Fruit fly (Drosophila melanogaster) whole organism, pupa: ENCODE data around the gene CG18598.
A peak's percentile ranks its signal among the peaks of the same experiment; 100 is the strongest.

Experiments used
- CG10348 ChIP-seq: fragments of 200-800 bp; sonication (Bioruptor generic); IDR thresholded peaks from 2 replicates; pipeline ENCODE4 v1.3.6; 2022; ENCODE audit warnings: missing biosample characterization, missing genetic modification characterization
- CG12605 ChIP-seq: fragments of 200-800 bp; sonication (Bioruptor generic); IDR thresholded peaks from 2 replicates; pipeline ENCODE4 v1.3.6; 2022; ENCODE audit warnings: missing biosample characterization, missing genetic modification characterization
- CG13204 ChIP-seq: fragments of 200-800 bp; sonication (Bioruptor generic); optimal IDR thresholded peaks from 2 replicates; lab custom pipeline; 2018; ENCODE audit warnings: missing biosample characterization, mild to moderate bottlenecking, missing genetic modification characterization, moderate library complexity
- CG14655 ChIP-seq: fragments of 200-800 bp; sonication (Bioruptor generic); optimal IDR thresholded peaks from 3 replicates; lab custom pipeline; 2017; ENCODE audit warnings: mild to moderate bottlenecking, missing biosample characterization, missing genetic modification reagents, missing genetic modification characterization
- CG15710 ChIP-seq: fragments of 200-800 bp; sonication (Bioruptor generic); optimal IDR thresholded peaks from 2 replicates; lab custom pipeline; 2018; ENCODE audit warnings: missing biosample characterization, mild to moderate bottlenecking, missing genetic modification characterization, moderate library complexity
- CG17806 ChIP-seq: fragments of 200-800 bp; sonication (Bioruptor generic); optimal IDR thresholded peaks from 2 replicates; lab custom pipeline; 2018; ENCODE audit warnings: missing biosample characterization, mild to moderate bottlenecking, missing genetic modification characterization, moderate library complexity
- CG32121 ChIP-seq: fragments of 200-800 bp; sonication (Bioruptor generic); IDR thresholded peaks from 2 replicates; pipeline ENCODE4 v1.3.6; 2022; ENCODE audit warnings: missing biosample characterization, missing genetic modification characterization
- CG34367 ChIP-seq: fragments of 200-800 bp; sonication (Bioruptor generic); optimal IDR thresholded peaks from 2 replicates; lab custom pipeline; 2018; ENCODE audit warnings: missing biosample characterization, mild to moderate bottlenecking, missing genetic modification characterization
- CG4496 ChIP-seq: fragments of 200-800 bp; sonication (Bioruptor generic); IDR thresholded peaks from 3 replicates; pipeline ENCODE4 v1.3.6; 2022; ENCODE audit warnings: missing biosample characterization, missing genetic modification characterization
- CG8159 ChIP-seq: fragments of 200-800 bp; sonication (Bioruptor generic); optimal IDR thresholded peaks from 3 replicates; lab custom pipeline; 2018; ENCODE audit warnings: missing biosample characterization, mild to moderate bottlenecking, missing genetic modification characterization, moderate library complexity
- CG8301 ChIP-seq: fragments of 200-800 bp; sonication (Bioruptor generic); optimal IDR thresholded peaks from 2 replicates; lab custom pipeline; 2018; ENCODE audit warnings: missing biosample characterization, mild to moderate bottlenecking, missing genetic modification characterization
- CG9948 ChIP-seq: fragments of 200-800 bp; sonication (Bioruptor generic); optimal IDR thresholded peaks from 2 replicates; lab custom pipeline; 2018; ENCODE audit warnings: missing biosample characterization, mild to moderate bottlenecking, missing genetic modification characterization, moderate library complexity
- D1 ChIP-seq: fragments of 200-800 bp; sonication (Bioruptor generic); optimal IDR thresholded peaks from 2 replicates; lab custom pipeline; 2018; ENCODE audit warnings: missing biosample characterization, mild to moderate bottlenecking, missing genetic modification characterization, moderate library complexity
- EcR ChIP-seq: fragments of 200-800 bp; sonication (Bioruptor generic); optimal IDR thresholded peaks from 3 replicates; lab custom pipeline; 2019; ENCODE audit warnings: missing biosample characterization, missing genetic modification characterization, mild to moderate bottlenecking, moderate library complexity, missing genetic modification reagents
- Ets98B ChIP-seq: fragments of 200-800 bp; sonication (Bioruptor generic); IDR thresholded peaks from 2 replicates; pipeline ENCODE4 v1.3.6; 2022; ENCODE audit warnings: missing biosample characterization, missing genetic modification characterization
- Pif1A ChIP-seq: fragments of 200-800 bp; sonication (Bioruptor generic); optimal IDR thresholded peaks from 3 replicates; lab custom pipeline; 2016; ENCODE audit warnings: missing biosample characterization, missing genetic modification characterization
- Pif1B ChIP-seq: fragments of 200-800 bp; sonication (Bioruptor generic); optimal IDR thresholded peaks from 3 replicates; lab custom pipeline; 2016; ENCODE audit warnings: missing biosample characterization, missing genetic modification characterization
- Snoo ChIP-seq: fragments of 200-800 bp; sonication (Bioruptor generic); optimal IDR thresholded peaks from 3 replicates; lab custom pipeline; 2017; ENCODE audit warnings: missing biosample characterization, mild to moderate bottlenecking, missing genetic modification characterization, inconsistent platforms
- fd96Ca ChIP-seq: fragments of 200-800 bp; sonication (Bioruptor generic); IDR thresholded peaks from 3 replicates; pipeline ENCODE4 v1.3.6; 2022; ENCODE audit warnings: missing biosample characterization, missing genetic modification characterization
- gl ChIP-seq: fragments of 200-800 bp; sonication (Bioruptor generic); optimal IDR thresholded peaks from 2 replicates; lab custom pipeline; 2018; ENCODE audit warnings: missing biosample characterization, mild to moderate bottlenecking, missing genetic modification characterization
- rn ChIP-seq: fragments of 200-800 bp; sonication (Bioruptor generic); IDR thresholded peaks from 2 replicates; pipeline ENCODE4 v1.3.6; 2022; ENCODE audit warnings: missing biosample characterization, missing genetic modification characterization

CG18598 gene

dm6 chr3R:18296084-18296483 lies 45.2 kb downstream of the CG18598 start:
- TF ChIP-seq CG34367 (tag; lab: Kevin White, UChicago) (no peak), Pif1B (GFP tag; lab: Kevin White, UChicago) (no peak), CG15710 (tag; lab: Kevin White, UChicago) (no peak), CG32121 (GFP tag; lab: Robert Waterston, UW) (no peak), CG17806 (no peak), CG10348 (GFP tag; lab: Robert Waterston, UW) (no peak), CG8159 (no peak), CG9948 (no peak), D1 (tag; lab: Kevin White, UChicago) (no peak)

dm6 chr3R:18296737-18297136 lies 45.8 kb downstream of the CG18598 start:
- TF ChIP-seq CG32121 (GFP tag; lab: Robert Waterston, UW) (0 out of 2 replicates have a peak, but pooled peaks have one; percentile 14), fd96Ca (GFP tag; lab: Robert Waterston, UW) (no peak)

dm6 chr3R:18297444-18298297 lies 46.8 kb downstream of the CG18598 start:
- peak; percentile 26 for TF ChIP-seq CG9948
- no peak for TF ChIP-seq Snoo
- peak; percentile 13 for TF ChIP-seq CG17806
- no peak for TF ChIP-seq Pif1A (GFP tag; lab: Kevin White, UChicago)
- TF ChIP-seq CG8159 = peak; percentile 49
- no peak for TF ChIP-seq CG12605
- TF ChIP-seq CG32121 (GFP tag; lab: Robert Waterston, UW) = peak; percentile 19; the same call in 1 of the 2 replicates
- TF ChIP-seq CG34367 (tag; lab: Kevin White, UChicago) = peak; percentile 38
- TF ChIP-seq Ets98B (GFP tag; lab: Robert Waterston, UW) = peak; percentile 58
- peak; percentile 66; the same call in 2 of the 3 replicates for TF ChIP-seq CG4496
- peak; percentile 7 for TF ChIP-seq gl (tag; lab: Kevin White, UChicago)
- peak; percentile 61 for TF ChIP-seq CG14655 (GFP tag; lab: Kevin White, UChicago)
- peak; percentile 49 for TF ChIP-seq CG8301 (tag; lab: Kevin White, UChicago)
- TF ChIP-seq CG10348 (GFP tag; lab: Robert Waterston, UW) = no peak
- peak; percentile 67; the same call in 2 of the 3 replicates for TF ChIP-seq fd96Ca (GFP tag; lab: Robert Waterston, UW)
- peak; percentile 34 for TF ChIP-seq CG15710 (tag; lab: Kevin White, UChicago)
- TF ChIP-seq rn (GFP tag; lab: Robert Waterston, UW) = no peak
- TF ChIP-seq, all 21 proteins: peak for 12

- TF ChIP-seq fd96Ca (GFP tag; lab: Robert Waterston, UW) (no peak; the same call in 1 of the 3 replicates), CG4496 (peak; percentile 42; the same call in 1 of the 3 replicates), Pif1A (GFP tag; lab: Kevin White, UChicago) (peak; percentile 9), CG8301 (tag; lab: Kevin White, UChicago) (no peak), EcR (peak; percentile 64), rn (GFP tag; lab: Robert Waterston, UW) (no peak), CG12605 (0 out of 2 replicates have a peak, but pooled peaks have one; percentile 18), CG17806 (no peak), CG34367 (tag; lab: Kevin White, UChicago) (no peak), D1 (tag; lab: Kevin White, UChicago) (no peak), gl (tag; lab: Kevin White, UChicago) (no peak), Ets98B (GFP tag; lab: Robert Waterston, UW) (peak; percentile 70), CG32121 (GFP tag; lab: Robert Waterston, UW) (peak; percentile 63; the same call in 1 of the 2 replicates), CG8159 (peak; percentile 75), CG13204 (GFP tag; lab: Kevin White, UChicago) (peak; percentile 61), CG14655 (GFP tag; lab: Kevin White, UChicago) (no peak), CG15710 (tag; lab: Kevin White, UChicago) (peak; percentile 2), Pif1B (GFP tag; lab: Kevin White, UChicago) (peak; percentile 74)
These were observed 47.5 kb downstream of the CG18598 start for dm6 chr3R:18298298-18298899.

dm6 chr3R:18298900-18299321 lies 48.0 kb downstream of the CG18598 start, which contains the start of gene Dlc90F:
Gene Dlc90F (plus strand): TSS chr3R:18299229.
- TF ChIP-seq Pif1B (GFP tag; lab: Kevin White, UChicago) (no peak), D1 (tag; lab: Kevin White, UChicago) (no peak), CG34367 (tag; lab: Kevin White, UChicago) (peak; percentile 51), CG4496 (peak; percentile 76; the same call in 1 of the 3 replicates), rn (GFP tag; lab: Robert Waterston, UW) (0 out of 2 replicates have a peak, but pooled peaks have one; percentile 8), Ets98B (GFP tag; lab: Robert Waterston, UW) (peak; percentile 62), CG32121 (GFP tag; lab: Robert Waterston, UW) (no peak), CG9948 (peak; percentile 43), CG15710 (tag; lab: Kevin White, UChicago) (peak; percentile 68), Pif1A (GFP tag; lab: Kevin White, UChicago) (no peak), Snoo (peak; percentile 20), CG17806 (peak; percentile 58), CG8301 (tag; lab: Kevin White, UChicago) (peak; percentile 29), fd96Ca (GFP tag; lab: Robert Waterston, UW) (peak; percentile 59), CG12605 (0 out of 2 replicates have a peak, but pooled peaks have one; percentile 42)
